Worm (Caenorhabditis elegans) whole organism, mixed stage, embryonic: Measurements from ENCODE around the gene C35D10.6.

Source experiments
- ces-1 ChIP-seq: fragments of 150-350 bp; optimal IDR thresholded peaks from 2 replicates; lab custom pipeline; 2014; ENCODE audit warnings: missing biosample characterization, missing genetic modification reagents, missing genetic modification characterization
- cnd-1 ChIP-seq: fragments of 200-800 bp; sonication (Bioruptor generic); optimal IDR thresholded peaks from 2 replicates; lab custom pipeline; 2018; ENCODE audit warnings: mild to moderate bottlenecking, missing genetic modification characterization, missing compliant biosample characterization
- drap-1 ChIP-seq: fragments of 200-800 bp; sonication (Bioruptor generic); optimal IDR thresholded peaks from 3 replicates; lab custom pipeline; 2018; ENCODE audit warnings: mild to moderate bottlenecking, missing genetic modification characterization, missing compliant biosample characterization
- elt-3 ChIP-seq: fragments of 150-350 bp; optimal IDR thresholded peaks from 2 replicates; lab custom pipeline; 2014; ENCODE audit warnings: missing biosample characterization, missing genetic modification characterization
- hlh-1 ChIP-seq: fragments of 150-350 bp; optimal IDR thresholded peaks from 2 replicates; lab custom pipeline; 2014; ENCODE audit warnings: missing biosample characterization, missing genetic modification reagents, missing genetic modification characterization
- lin-13 ChIP-seq: fragments of 150-350 bp; optimal IDR thresholded peaks from 2 replicates; lab custom pipeline; 2014; ENCODE audit warnings: missing biosample characterization, missing genetic modification characterization
- lsy-2 ChIP-seq: fragments of 150-350 bp; optimal IDR thresholded peaks from 2 replicates; lab custom pipeline; 2014; ENCODE audit warnings: missing biosample characterization, missing genetic modification characterization
- mab-5 ChIP-seq: fragments of 150-350 bp; optimal IDR thresholded peaks from 2 replicates; lab custom pipeline; 2014; ENCODE audit warnings: missing biosample characterization, missing genetic modification characterization
- snpc-4 ChIP-seq: fragments of 150-350 bp; optimal IDR thresholded peaks from 2 replicates; lab custom pipeline; 2014; ENCODE audit warnings: missing biosample characterization, missing genetic modification characterization
- unc-120 ChIP-seq: sonication (generic microtip); optimal IDR thresholded peaks from 2 replicates; lab custom pipeline; 2017; ENCODE audit warnings: missing genetic modification characterization, missing compliant biosample characterization; ENCODE audit not compliant: poor library complexity, severe bottlenecking
- unc-39 ChIP-seq: fragments of 150-350 bp; optimal IDR thresholded peaks from 2 replicates; lab custom pipeline; 2014; ENCODE audit warnings: missing biosample characterization, missing genetic modification characterization
- unc-62 ChIP-seq: fragments of 150-350 bp; optimal IDR thresholded peaks from 2 replicates; lab custom pipeline; 2014; ENCODE audit warnings: missing biosample characterization, missing genetic modification reagents, missing genetic modification characterization
- ztf-11 ChIP-seq: fragments of 150-350 bp; optimal IDR thresholded peaks from 2 replicates; lab custom pipeline; 2014; ENCODE audit warnings: missing biosample characterization, missing genetic modification characterization

ce11 chrIII:4830207-4830606, 28.9 kb upstream of the C35D10.6 start, which contains the start of gene nspd-9:
- TF ChIP-seq unc-62 (GFP tag; lab: Kevin White, UChicago) (no peak), lin-13 (tag; lab: Kevin White, UChicago) (no peak), snpc-4 (tag; lab: Kevin White, UChicago) (no peak), elt-3 (tag; lab: Kevin White, UChicago) (no peak), unc-120 (tag; lab: Kevin White, UChicago) (no peak), unc-39 (tag; lab: Kevin White, UChicago) (no peak), ztf-11 (tag; lab: Kevin White, UChicago) (no peak), mab-5 (tag; lab: Kevin White, UChicago) (no peak), lsy-2 (tag; lab: Kevin White, UChicago) (no peak), hlh-1 (tag; lab: Kevin White, UChicago) (no peak), ces-1 (GFP tag; lab: Kevin White, UChicago) (no peak), cnd-1 (tag; lab: Kevin White, UChicago) (no peak), drap-1 (no peak)
